Worm (Caenorhabditis elegans) whole organism, L4 larva: ENCODE results near the gene C26E6.1.
"Not testable (repeated sequence)": the region's sequence is repeated elsewhere in the genome, so short reads cannot be mapped to it uniquely, and the experiment has no call there.

ENCODE experiments used
- D1046.2 ChIP-seq: fragments of 200-800 bp; sonication (Bioruptor generic); IDR thresholded peaks from 2 replicates; pipeline ENCODE4 v1.3.6; 2022; ENCODE audit warnings: missing genetic modification characterization, missing compliant biosample characterization
- F26F4.8 ChIP-seq: fragments of 200-800 bp; sonication (Bioruptor generic); conservative IDR thresholded peaks from 2 replicates; pipeline ENCODE4 v1.3.6; 2022; ENCODE audit warnings: missing genetic modification characterization, missing compliant biosample characterization
- F37D6.2 ChIP-seq: sonication (generic microtip); optimal IDR thresholded peaks from 2 replicates; lab custom pipeline; 2016; ENCODE audit warnings: mild to moderate bottlenecking, missing genetic modification characterization, missing compliant biosample characterization
- T26A8.4 ChIP-seq: fragments of 200-800 bp; sonication (Bioruptor generic); IDR thresholded peaks from 2 replicates; pipeline ENCODE4 v1.3.6; 2022; ENCODE audit warnings: missing genetic modification characterization, missing compliant biosample characterization
- Y48G9A.11 ChIP-seq: fragments of 200-800 bp; sonication (Bioruptor generic); IDR thresholded peaks from 2 replicates; pipeline ENCODE4 v1.3.6; 2022; ENCODE audit warnings: missing genetic modification reagents, missing genetic modification characterization, missing compliant biosample characterization
- Y75B8A.6 ChIP-seq: fragments of 200-800 bp; sonication (Bioruptor generic); IDR thresholded peaks from 2 replicates; pipeline ENCODE4 v1.3.6; 2022; ENCODE audit warnings: missing genetic modification reagents, missing genetic modification characterization, missing compliant biosample characterization
- ZK337.2 ChIP-seq: fragments of 200-800 bp; sonication (Bioruptor generic); IDR thresholded peaks from 2 replicates; pipeline ENCODE4 v1.3.6; 2022; ENCODE audit warnings: missing genetic modification reagents, missing genetic modification characterization, missing compliant biosample characterization
- aha-1 ChIP-seq: fragments of 150-350 bp; peaks from one replicate; lab custom pipeline; 2014; ENCODE audit warnings: missing biosample characterization, missing genetic modification characterization
- arid-1 ChIP-seq: fragments of 200-800 bp; sonication (Bioruptor generic); conservative IDR thresholded peaks from 2 replicates; pipeline ENCODE4 v1.3.6; 2022; ENCODE audit warnings: missing genetic modification reagents, missing genetic modification characterization, missing compliant biosample characterization
- attf-4 ChIP-seq: sonication (generic microtip); optimal IDR thresholded peaks from 3 replicates; lab custom pipeline; 2017; ENCODE audit warnings: missing biosample characterization, missing genetic modification characterization
- ceh-20 ChIP-seq: fragments of 200-800 bp; sonication (Bioruptor generic); IDR thresholded peaks from 2 replicates; pipeline ENCODE4 v1.3.6; 2022; ENCODE audit warnings: missing genetic modification reagents, missing genetic modification characterization, missing compliant biosample characterization
- ceh-82 ChIP-seq: sonication (generic microtip); optimal IDR thresholded peaks from 2 replicates; lab custom pipeline; 2017; ENCODE audit warnings: missing biosample characterization, missing genetic modification characterization
- ces-1 ChIP-seq: fragments of 150-350 bp; sonication (generic microtip); optimal IDR thresholded peaks from 4 replicates; lab custom pipeline; 2014; ENCODE audit warnings: missing biosample characterization, missing genetic modification reagents, missing genetic modification characterization
- ctbp-1 ChIP-seq: fragments of 200-800 bp; sonication (Bioruptor generic); IDR thresholded peaks from 2 replicates; pipeline ENCODE4 v1.3.6; 2022; ENCODE audit warnings: missing genetic modification reagents, missing genetic modification characterization, missing compliant biosample characterization
- dmd-6 ChIP-seq: fragments of 200-800 bp; sonication (Bioruptor generic); IDR thresholded peaks from 2 replicates; pipeline ENCODE4 v1.3.6; 2022; ENCODE audit warnings: missing genetic modification reagents, missing genetic modification characterization, missing compliant biosample characterization
- dmd-9 ChIP-seq: fragments of 200-800 bp; sonication (Bioruptor generic); IDR thresholded peaks from 2 replicates; pipeline ENCODE4 v1.3.6; 2022; ENCODE audit warnings: missing genetic modification reagents, missing genetic modification characterization, missing compliant biosample characterization
- dpl-1 ChIP-seq: fragments of 150-350 bp; optimal IDR thresholded peaks from 2 replicates; lab custom pipeline; 2014; ENCODE audit warnings: missing biosample characterization, missing genetic modification reagents, missing genetic modification characterization
- dve-1 ChIP-seq: sonication (generic microtip); optimal IDR thresholded peaks from 2 replicates; lab custom pipeline; 2017; ENCODE audit warnings: antibody characterized with exemption, mild to moderate bottlenecking, missing genetic modification characterization, missing compliant biosample characterization; ENCODE audit not compliant: insufficient read depth
- egl-43 ChIP-seq: fragments of 200-800 bp; sonication (Bioruptor generic); IDR thresholded peaks from 2 replicates; pipeline ENCODE4 v1.3.6; 2022; ENCODE audit warnings: missing genetic modification reagents, missing genetic modification characterization, missing compliant biosample characterization
- gei-8 ChIP-seq: fragments of 200-800 bp; sonication (Bioruptor generic); optimal IDR thresholded peaks from 2 replicates; lab custom pipeline; 2018; ENCODE audit warnings: mild to moderate bottlenecking, missing genetic modification characterization, missing compliant biosample characterization
- hlh-11 ChIP-seq: fragments of 200-800 bp; sonication (Bioruptor generic); optimal IDR thresholded peaks from 2 replicates; lab custom pipeline; 2018; ENCODE audit warnings: mild to moderate bottlenecking, missing genetic modification characterization, missing compliant biosample characterization
- hmg-1.1 ChIP-seq: fragments of 200-800 bp; sonication (Bioruptor generic); IDR thresholded peaks from 2 replicates; pipeline ENCODE4 v1.3.6; 2022; ENCODE audit warnings: missing genetic modification reagents, missing genetic modification characterization, missing compliant biosample characterization
- lim-7 ChIP-seq: fragments of 200-800 bp; sonication (Bioruptor generic); IDR thresholded peaks from 2 replicates; pipeline ENCODE4 v1.3.6; 2022; ENCODE audit warnings: missing genetic modification characterization, missing compliant biosample characterization
- lin-29 ChIP-seq: fragments of 200-800 bp; sonication (Bioruptor generic); IDR thresholded peaks from 2 replicates; pipeline ENCODE4 v1.3.6; 2022; ENCODE audit warnings: missing genetic modification reagents, missing genetic modification characterization, missing compliant biosample characterization
- lin-38 ChIP-seq: fragments of 200-800 bp; sonication (Bioruptor generic); IDR thresholded peaks from 2 replicates; pipeline ENCODE4 v1.3.6; 2022; ENCODE audit warnings: missing genetic modification reagents, missing genetic modification characterization, missing compliant biosample characterization
- lin-39 ChIP-seq: fragments of 150-350 bp; optimal IDR thresholded peaks from 2 replicates; lab custom pipeline; 2014; ENCODE audit warnings: missing biosample characterization, missing genetic modification reagents, missing genetic modification characterization
- lsy-2 ChIP-seq, 2 experiments: fragments of 150-350 bp in 1 of 2; sonication (generic microtip) in 1 of 2; optimal IDR thresholded peaks; 2 replicates each; lab custom pipeline; 2014 to 2017; ENCODE audit warnings: missing biosample characterization in 2 of 2, missing genetic modification characterization in 2 of 2
- madf-9 ChIP-seq: fragments of 200-800 bp; sonication (Bioruptor generic); conservative IDR thresholded peaks from 2 replicates; pipeline ENCODE4 v1.3.6; 2022; ENCODE audit warnings: missing genetic modification reagents, missing genetic modification characterization, missing compliant biosample characterization
- mdt-29 ChIP-seq: fragments of 200-800 bp; sonication (Bioruptor generic); IDR thresholded peaks from 2 replicates; pipeline ENCODE4 v1.3.6; 2022; ENCODE audit warnings: missing genetic modification reagents, missing genetic modification characterization, missing compliant biosample characterization
- mep-1 ChIP-seq: fragments of 150-350 bp; sonication (generic microtip); optimal IDR thresholded peaks from 3 replicates; lab custom pipeline; 2014; ENCODE audit warnings: missing biosample characterization, missing genetic modification characterization
- mes-2 ChIP-seq: sonication (generic microtip); optimal IDR thresholded peaks from 2 replicates; lab custom pipeline; 2016; ENCODE audit warnings: missing genotype, mild to moderate bottlenecking, missing genetic modification characterization, missing compliant biosample characterization; ENCODE audit not compliant: poor library complexity, severe bottlenecking
- mxl-3 ChIP-seq: fragments of 200-800 bp; sonication (Bioruptor generic); optimal IDR thresholded peaks from 2 replicates; lab custom pipeline; 2018; ENCODE audit warnings: mild to moderate bottlenecking, missing genetic modification characterization, missing compliant biosample characterization
- nhr-28 ChIP-seq: fragments of 150-350 bp; optimal IDR thresholded peaks from 2 replicates; lab custom pipeline; 2014; ENCODE audit warnings: missing biosample characterization, missing genetic modification characterization
- nhr-42 ChIP-seq: fragments of 200-800 bp; sonication (Bioruptor generic); IDR thresholded peaks from 2 replicates; pipeline ENCODE4 v1.3.6; 2022; ENCODE audit warnings: missing genetic modification characterization, missing compliant biosample characterization
- pha-4 ChIP-seq, 2 experiments: fragments of 150-350 bp in 1 of 2; fragments of 200-800 bp in 1 of 2; sonication (Bioruptor generic) in 1 of 2; IDR thresholded peaks in 1 of 2; optimal IDR thresholded peaks in 1 of 2; 2 replicates each; pipeline versions ENCODE4 v1.3.6 to Lab custom; 2014 to 2022; ENCODE audit warnings: missing genetic modification characterization in 2 of 2, missing genetic modification reagents in 2 of 2, missing biosample characterization in 1 of 2, missing compliant biosample characterization in 1 of 2
- php-3 ChIP-seq: fragments of 200-800 bp; sonication (Bioruptor generic); IDR thresholded peaks from 2 replicates; pipeline ENCODE4 v1.3.6; 2022; ENCODE audit warnings: missing genetic modification reagents, missing genetic modification characterization, missing compliant biosample characterization
- pqm-1 ChIP-seq: sonication (generic microtip); optimal IDR thresholded peaks from 2 replicates; lab custom pipeline; 2017; ENCODE audit warnings: missing biosample characterization, missing genetic modification characterization
- rbr-2 ChIP-seq: sonication (generic microtip); optimal IDR thresholded peaks from 2 replicates; lab custom pipeline; 2016; ENCODE audit warnings: missing genotype, missing genetic modification characterization, missing compliant biosample characterization
- set-16 ChIP-seq: fragments of 200-800 bp; sonication (Bioruptor generic); IDR thresholded peaks from 2 replicates; pipeline ENCODE4 v1.3.6; 2022; ENCODE audit warnings: missing genetic modification reagents, missing genetic modification characterization, missing compliant biosample characterization
- snpc-1.2 ChIP-seq: fragments of 200-800 bp; sonication (Bioruptor generic); IDR thresholded peaks from 2 replicates; pipeline ENCODE4 v1.3.6; 2022; ENCODE audit warnings: missing genetic modification reagents, missing genetic modification characterization, missing compliant biosample characterization
- spr-3 ChIP-seq: fragments of 200-800 bp; sonication (Bioruptor generic); optimal IDR thresholded peaks from 2 replicates; lab custom pipeline; 2018; ENCODE audit warnings: mild to moderate bottlenecking, missing genetic modification characterization, missing compliant biosample characterization
- unc-130 ChIP-seq: sonication (generic microtip); optimal IDR thresholded peaks from 2 replicates; lab custom pipeline; 2016; ENCODE audit warnings: missing genetic modification reagents, missing genetic modification characterization, missing compliant biosample characterization
- vab-7 ChIP-seq: fragments of 200-800 bp; sonication (Bioruptor generic); IDR thresholded peaks from 2 replicates; pipeline ENCODE4 v1.3.6; 2022; ENCODE audit warnings: missing genetic modification reagents, missing genetic modification characterization, missing compliant biosample characterization

The C26E6.1 gene

ce11 chrIII:4922020-4922419, 34.6 kb upstream of the C26E6.1 start, which contains the start of gene mmab-1:
Gene mmab-1, minus strand, starts transcription at chrIII:4922114.
- TF ChIP-seq lsy-2 (tag; optimal IDR thresholded peaks at IDR 0.05; lab: Kevin White, UChicago) (peak in 1 of 2 experiments; percentile 33), lim-7 (GFP tag; lab: Robert Waterston, UW) (peak; percentile 45; the same call in 1 of the 2 replicates), lin-38 (GFP tag; lab: Robert Waterston, UW) (peak; percentile 87), ceh-20 (GFP tag; lab: Robert Waterston, UW) (peak; percentile 74), nhr-28 (tag; lab: Kevin White, UChicago) (peak; percentile 4), ces-1 (GFP tag; lab: Kevin White, UChicago) (peak; percentile 27), ctbp-1 (GFP tag; lab: Robert Waterston, UW) (peak; percentile 85), lin-29 (GFP tag; lab: Robert Waterston, UW) (0 out of 2 replicates have a peak, but pooled peaks have one; percentile 8), snpc-1.2 (0 out of 2 replicates have a peak, but pooled peaks have one; percentile 20), dpl-1 (GFP tag; lab: Kevin White, UChicago) (peak; percentile 34), T26A8.4 (GFP tag; lab: Robert Waterston, UW) (peak; percentile 38), F37D6.2 (peak; percentile 21), dmd-9 (GFP tag; lab: Robert Waterston, UW) (peak; percentile 68; the same call in 1 of the 2 replicates), D1046.2 (GFP tag; lab: Robert Waterston, UW) (0 out of 2 replicates have a peak, but pooled peaks have one; percentile 20), madf-9 (peak; percentile 65; the same call in 1 of the 2 replicates), hmg-1.1 (GFP tag; lab: Robert Waterston, UW) (peak; percentile 65), vab-7 (GFP tag; lab: Robert Waterston, UW) (peak; percentile 80), Y48G9A.11 (GFP tag; lab: Robert Waterston, UW) (peak; percentile 49; the same call in 1 of the 2 replicates), hlh-11 (tag; lab: Kevin White, UChicago) (peak; percentile 36), set-16 (peak; percentile 14; the same call in 1 of the 2 replicates), egl-43 (GFP tag; lab: Robert Waterston, UW) (peak; percentile 64; the same call in 1 of the 2 replicates), nhr-42 (GFP tag; lab: Robert Waterston, UW) (peak; percentile 74; the same call in 1 of the 2 replicates), rbr-2 (peak; percentile 50), mdt-29 (peak; percentile 41; the same call in 1 of the 2 replicates), php-3 (GFP tag; lab: Robert Waterston, UW) (peak; percentile 29; the same call in 1 of the 2 replicates), mxl-3 (peak; percentile 3), pha-4 (GFP tag; IDR thresholded peaks at IDR 0.05; lab: Robert Waterston, UW) (peak; percentile 21; the same call in 1 of the 2 replicates), mep-1 (peak; percentile 35), dmd-6 (GFP tag; lab: Robert Waterston, UW) (peak; percentile 56), mes-2 (peak; percentile 71), dve-1 (tag; lab: Kevin White, UChicago) (peak; percentile 29), arid-1 (GFP tag; lab: Robert Waterston, UW) (0 out of 2 replicates have a peak, but pooled peaks have one; percentile 40)
- not testable (repeated sequence) for TF ChIP-seq pha-4 (tag; optimal IDR thresholded peaks at IDR 0.05; lab: Kevin White, UChicago)
- TF ChIP-seq, all 104 proteins: peak for 32; not testable (repeated sequence) for 72

ce11 chrIII:4924134-4924533, 32.5 kb upstream of the C26E6.1 start:
- no peak for TF ChIP-seq dmd-9 (GFP tag; lab: Robert Waterston, UW)
- TF ChIP-seq aha-1 (tag; lab: Kevin White, UChicago): peak; percentile 67
- no peak for TF ChIP-seq Y48G9A.11 (GFP tag; lab: Robert Waterston, UW)
- TF ChIP-seq hlh-11 (tag; lab: Kevin White, UChicago): no peak
- no peak for TF ChIP-seq pqm-1 (tag; lab: Kevin White, UChicago)
- no peak for TF ChIP-seq ceh-82 (tag; lab: Kevin White, UChicago)
- no peak for TF ChIP-seq attf-4 (tag; lab: Kevin White, UChicago)
- TF ChIP-seq F26F4.8: 0 out of 2 replicates have a peak, but pooled peaks have one; percentile 51
- TF ChIP-seq hmg-1.1 (GFP tag; lab: Robert Waterston, UW): no peak
- TF ChIP-seq nhr-42 (GFP tag; lab: Robert Waterston, UW): no peak
- no peak for TF ChIP-seq spr-3 (GFP tag; lab: Kevin White, UChicago)
- no peak for TF ChIP-seq gei-8 (GFP tag; lab: Kevin White, UChicago)
- TF ChIP-seq pha-4 (GFP tag; IDR thresholded peaks at IDR 0.05; lab: Robert Waterston, UW): no peak
- TF ChIP-seq pha-4 (tag; optimal IDR thresholded peaks at IDR 0.05; lab: Kevin White, UChicago): no peak
- TF ChIP-seq unc-130 (GFP tag; lab: Kevin White, UChicago): no peak
- TF ChIP-seq lin-39 (tag; lab: Kevin White, UChicago): no peak
- no peak for TF ChIP-seq ZK337.2 (GFP tag; lab: Robert Waterston, UW)
- TF ChIP-seq Y75B8A.6 (GFP tag; lab: Robert Waterston, UW): no peak
